Worm (Caenorhabditis elegans) whole organism, L3 larva: ENCODE measurements around the gene faah-2.

Experiments used
- ceh-82 ChIP-seq: fragments of 150-350 bp; optimal IDR thresholded peaks from 2 replicates; lab custom pipeline; 2014; ENCODE audit warnings: missing biosample characterization, missing genetic modification characterization
- elt-3 ChIP-seq, 3 experiments: fragments of 150-350 bp in 1 of 3; sonication (generic microtip) in 2 of 3; optimal IDR thresholded peaks; 2 replicates in 2 of 3; 4 replicates in 1 of 3; lab custom pipeline; 2014 to 2017; ENCODE audit warnings: missing biosample characterization in 3 of 3, missing genetic modification characterization in 3 of 3
- jun-1 ChIP-seq: fragments of 150-350 bp; optimal IDR thresholded peaks from 2 replicates; lab custom pipeline; 2014; ENCODE audit warnings: missing biosample characterization, missing genetic modification reagents, missing genetic modification characterization
- nhr-23 ChIP-seq: fragments of 150-350 bp; optimal IDR thresholded peaks from 2 replicates; lab custom pipeline; 2014; ENCODE audit warnings: missing biosample characterization, missing genetic modification reagents, missing genetic modification characterization
- nhr-237 ChIP-seq: fragments of 150-350 bp; optimal IDR thresholded peaks from 2 replicates; lab custom pipeline; 2014; ENCODE audit warnings: missing biosample characterization, missing genetic modification characterization
- nhr-25 ChIP-seq: sonication (generic microtip); optimal IDR thresholded peaks from 2 replicates; lab custom pipeline; 2017; ENCODE audit warnings: missing biosample characterization, missing genetic modification characterization
- nhr-67 ChIP-seq: fragments of 150-350 bp; optimal IDR thresholded peaks from 2 replicates; lab custom pipeline; 2014; ENCODE audit warnings: missing biosample characterization, missing genetic modification characterization
- nhr-77 ChIP-seq: fragments of 150-350 bp; optimal IDR thresholded peaks from 2 replicates; lab custom pipeline; 2014; ENCODE audit warnings: missing biosample characterization, missing genetic modification characterization
- pqm-1 ChIP-seq: fragments of 150-350 bp; optimal IDR thresholded peaks from 2 replicates; lab custom pipeline; 2017; ENCODE audit warnings: missing biosample characterization, missing genetic modification characterization, inconsistent platforms
- ztf-4 ChIP-seq: fragments of 150-350 bp; optimal IDR thresholded peaks from 2 replicates; lab custom pipeline; 2014; ENCODE audit warnings: missing biosample characterization, missing genetic modification characterization

DNA sequence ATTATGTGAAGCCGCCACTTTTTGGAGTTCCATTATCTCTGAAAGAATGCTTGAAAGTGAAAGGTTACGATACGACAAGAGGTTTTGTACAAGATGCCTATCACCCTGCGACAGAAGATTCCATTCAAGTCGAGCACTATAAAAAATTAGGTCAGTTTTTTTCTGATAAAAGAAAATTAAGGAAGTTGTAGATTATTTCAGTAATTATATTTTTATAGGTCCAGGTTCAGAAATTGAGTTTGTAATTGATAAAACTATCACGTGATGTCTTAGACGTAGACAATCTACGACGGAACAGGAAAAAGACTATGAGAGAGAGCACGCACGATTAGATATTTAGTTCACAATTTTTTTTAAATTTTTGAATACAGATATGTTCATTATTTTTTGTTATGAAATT lies 7.8 kb downstream of the faah-2 start:
- TF ChIP-seq jun-1 (tag; lab: Kevin White, UChicago) (no peak), nhr-23 (tag; lab: Kevin White, UChicago) (no peak), pqm-1 (no peak), ztf-4 (tag; lab: Kevin White, UChicago) (no peak), ceh-82 (no peak), nhr-67 (tag; lab: Kevin White, UChicago) (no peak), nhr-25 (tag; lab: Kevin White, UChicago) (no peak), nhr-237 (tag; lab: Kevin White, UChicago) (no peak), nhr-77 (tag; lab: Kevin White, UChicago) (no peak), elt-3 (tag; optimal IDR thresholded peaks at IDR 0.05; lab: Kevin White, UChicago) (no peak)
